Worm (Caenorhabditis elegans) whole organism, mixed stage, embryonic: ENCODE data around the gene C06H5.13.
"Not testable (repeated sequence)": the region's sequence is repeated elsewhere in the genome, so short reads cannot be mapped to it uniquely, and the experiment has no call there.

Experiments
- M03D4.4 ChIP-seq: sonication (generic microtip); optimal IDR thresholded peaks from 2 replicates; lab custom pipeline; 2017; ENCODE audit warnings: mild to moderate bottlenecking, missing genetic modification characterization, missing compliant biosample characterization
- bed-3 ChIP-seq: fragments of 200-800 bp; sonication (Bioruptor generic); optimal IDR thresholded peaks from 3 replicates; lab custom pipeline; 2018; ENCODE audit warnings: mild to moderate bottlenecking, missing genetic modification characterization, moderate library complexity, missing compliant biosample characterization
- ceh-39 ChIP-seq: fragments of 150-350 bp; optimal IDR thresholded peaks from 2 replicates; lab custom pipeline; 2014; ENCODE audit warnings: missing biosample characterization, missing genetic modification characterization
- ceh-43 ChIP-seq: fragments of 200-800 bp; sonication (Bioruptor generic); optimal IDR thresholded peaks from 2 replicates; lab custom pipeline; 2018; ENCODE audit warnings: mild to moderate bottlenecking, missing genetic modification characterization, moderate library complexity, missing compliant biosample characterization
- ceh-83 ChIP-seq: fragments of 200-800 bp; sonication (Bioruptor generic); optimal IDR thresholded peaks from 2 replicates; lab custom pipeline; 2018; ENCODE audit warnings: mild to moderate bottlenecking, missing genetic modification characterization, missing compliant biosample characterization
- ces-1 ChIP-seq: fragments of 150-350 bp; optimal IDR thresholded peaks from 2 replicates; lab custom pipeline; 2014; ENCODE audit warnings: missing biosample characterization, missing genetic modification reagents, missing genetic modification characterization
- cnd-1 ChIP-seq: fragments of 200-800 bp; sonication (Bioruptor generic); optimal IDR thresholded peaks from 2 replicates; lab custom pipeline; 2018; ENCODE audit warnings: mild to moderate bottlenecking, missing genetic modification characterization, missing compliant biosample characterization
- drap-1 ChIP-seq: fragments of 200-800 bp; sonication (Bioruptor generic); optimal IDR thresholded peaks from 3 replicates; lab custom pipeline; 2018; ENCODE audit warnings: mild to moderate bottlenecking, missing genetic modification characterization, missing compliant biosample characterization
- elt-1 ChIP-seq: sonication (generic microtip); optimal IDR thresholded peaks from 2 replicates; lab custom pipeline; 2017; ENCODE audit warnings: missing genetic modification characterization, mild to moderate bottlenecking, missing compliant biosample characterization, antibody characterized with exemption, moderate library complexity, borderline replicate concordance; ENCODE audit not compliant: insufficient read depth
- elt-3 ChIP-seq: fragments of 150-350 bp; optimal IDR thresholded peaks from 2 replicates; lab custom pipeline; 2014; ENCODE audit warnings: missing biosample characterization, missing genetic modification characterization
- flh-1 ChIP-seq: fragments of 200-800 bp; sonication (Bioruptor generic); optimal IDR thresholded peaks from 2 replicates; lab custom pipeline; 2018; ENCODE audit warnings: mild to moderate bottlenecking, missing genetic modification characterization, moderate library complexity, missing compliant biosample characterization
- ham-2 ChIP-seq: fragments of 200-800 bp; sonication (Bioruptor generic); optimal IDR thresholded peaks from 2 replicates; lab custom pipeline; 2018; ENCODE audit warnings: mild to moderate bottlenecking, missing genetic modification characterization, missing compliant biosample characterization
- hlh-1 ChIP-seq: fragments of 150-350 bp; optimal IDR thresholded peaks from 2 replicates; lab custom pipeline; 2014; ENCODE audit warnings: missing biosample characterization, missing genetic modification reagents, missing genetic modification characterization
- lin-13 ChIP-seq: fragments of 150-350 bp; optimal IDR thresholded peaks from 2 replicates; lab custom pipeline; 2014; ENCODE audit warnings: missing biosample characterization, missing genetic modification characterization
- lin-32 ChIP-seq: fragments of 200-800 bp; sonication (Bioruptor generic); optimal IDR thresholded peaks from 2 replicates; lab custom pipeline; 2018; ENCODE audit warnings: mild to moderate bottlenecking, missing genetic modification characterization, missing compliant biosample characterization
- lsy-2 ChIP-seq: fragments of 150-350 bp; optimal IDR thresholded peaks from 2 replicates; lab custom pipeline; 2014; ENCODE audit warnings: missing biosample characterization, missing genetic modification characterization
- mab-5 ChIP-seq: fragments of 150-350 bp; optimal IDR thresholded peaks from 2 replicates; lab custom pipeline; 2014; ENCODE audit warnings: missing biosample characterization, missing genetic modification characterization
- mep-1 ChIP-seq: fragments of 150-350 bp; optimal IDR thresholded peaks from 2 replicates; lab custom pipeline; 2017; ENCODE audit warnings: missing biosample characterization, missing genetic modification reagents, missing genetic modification characterization, inconsistent platforms
- mls-2 ChIP-seq: sonication (generic microtip); optimal IDR thresholded peaks from 2 replicates; lab custom pipeline; 2016; ENCODE audit warnings: mild to moderate bottlenecking, missing genetic modification characterization, moderate library complexity, missing compliant biosample characterization
- nhr-12 ChIP-seq: fragments of 150-350 bp; optimal IDR thresholded peaks from 2 replicates; lab custom pipeline; 2014; ENCODE audit warnings: missing biosample characterization, missing genetic modification characterization
- nhr-2 ChIP-seq: fragments of 150-350 bp; optimal IDR thresholded peaks from 2 replicates; lab custom pipeline; 2014; ENCODE audit warnings: missing biosample characterization, missing genetic modification characterization
- nhr-237 ChIP-seq: fragments of 150-350 bp; optimal IDR thresholded peaks from 2 replicates; lab custom pipeline; 2014; ENCODE audit warnings: missing biosample characterization, missing genetic modification characterization
- nhr-28 ChIP-seq: fragments of 150-350 bp; optimal IDR thresholded peaks from 2 replicates; lab custom pipeline; 2014; ENCODE audit warnings: missing biosample characterization, missing genetic modification characterization
- nhr-76 ChIP-seq: sonication (generic microtip); optimal IDR thresholded peaks from 2 replicates; lab custom pipeline; 2017; ENCODE audit warnings: missing biosample characterization, missing genetic modification characterization
- pha-4 ChIP-seq: fragments of 150-350 bp; optimal IDR thresholded peaks from 2 replicates; lab custom pipeline; 2018; ENCODE audit warnings: missing biosample characterization, missing genetic modification reagents, missing genetic modification characterization
- sem-2 ChIP-seq: fragments of 200-800 bp; sonication (Bioruptor generic); optimal IDR thresholded peaks from 2 replicates; lab custom pipeline; 2018; ENCODE audit warnings: mild to moderate bottlenecking, missing genetic modification characterization, missing compliant biosample characterization
- snpc-4 ChIP-seq: fragments of 150-350 bp; optimal IDR thresholded peaks from 2 replicates; lab custom pipeline; 2014; ENCODE audit warnings: missing biosample characterization, missing genetic modification characterization
- sptf-1 ChIP-seq: sonication (generic microtip); optimal IDR thresholded peaks from 2 replicates; lab custom pipeline; 2017; ENCODE audit warnings: mild to moderate bottlenecking, missing genetic modification characterization, moderate library complexity, missing compliant biosample characterization
- tbx-8 ChIP-seq: fragments of 200-800 bp; sonication (Bioruptor generic); optimal IDR thresholded peaks from 2 replicates; lab custom pipeline; 2018; ENCODE audit warnings: mild to moderate bottlenecking, missing genetic modification characterization, moderate library complexity, missing compliant biosample characterization
- unc-120 ChIP-seq: sonication (generic microtip); optimal IDR thresholded peaks from 2 replicates; lab custom pipeline; 2017; ENCODE audit warnings: missing genetic modification characterization, missing compliant biosample characterization; ENCODE audit not compliant: poor library complexity, severe bottlenecking
- unc-39 ChIP-seq: fragments of 150-350 bp; optimal IDR thresholded peaks from 2 replicates; lab custom pipeline; 2014; ENCODE audit warnings: missing biosample characterization, missing genetic modification characterization
- unc-62 ChIP-seq: fragments of 150-350 bp; optimal IDR thresholded peaks from 2 replicates; lab custom pipeline; 2014; ENCODE audit warnings: missing biosample characterization, missing genetic modification reagents, missing genetic modification characterization
- zip-8 ChIP-seq: fragments of 150-350 bp; optimal IDR thresholded peaks from 2 replicates; lab custom pipeline; 2014; ENCODE audit warnings: missing biosample characterization, missing genetic modification characterization

Gene C06H5.13

DNA sequence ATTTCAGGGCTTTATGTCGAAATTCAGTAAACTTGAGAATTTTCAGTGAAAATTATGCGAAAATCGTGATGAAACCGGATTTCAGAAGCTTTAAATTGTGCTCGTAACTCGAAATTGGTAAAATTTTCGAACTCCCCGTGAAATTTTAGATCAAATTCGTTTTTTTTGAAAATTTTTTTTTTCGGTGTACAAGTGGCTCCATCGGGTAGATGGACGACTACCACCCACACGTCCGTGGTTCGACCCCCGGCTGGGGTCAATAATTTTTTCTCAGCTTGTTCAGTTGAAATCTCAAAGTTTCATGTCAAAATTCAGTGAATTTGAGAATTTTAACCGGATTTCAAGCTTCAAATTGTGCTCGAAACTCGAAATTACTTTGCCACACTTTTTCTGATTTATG, 38.3 kb upstream of the C06H5.13 start:
- TF ChIP-seq mab-5 (tag; lab: Kevin White, UChicago) (no peak), unc-120 (tag; lab: Kevin White, UChicago) (no peak), zip-8 (no peak), mls-2 (tag; lab: Kevin White, UChicago) (no peak), snpc-4 (tag; lab: Kevin White, UChicago) (no peak), lin-32 (GFP tag; lab: Kevin White, UChicago) (no peak), ces-1 (GFP tag; lab: Kevin White, UChicago) (no peak), hlh-1 (tag; lab: Kevin White, UChicago) (no peak), unc-62 (GFP tag; lab: Kevin White, UChicago) (no peak), bed-3 (GFP tag; lab: Kevin White, UChicago) (no peak), nhr-76 (tag; lab: Kevin White, UChicago) (no peak), ceh-43 (GFP tag; lab: Kevin White, UChicago) (no peak), flh-1 (no peak), pha-4 (tag; lab: Kevin White, UChicago) (no peak), sem-2 (no peak), M03D4.4 (tag; lab: Kevin White, UChicago) (no peak), ceh-39 (tag; lab: Kevin White, UChicago) (no peak)

DNA sequence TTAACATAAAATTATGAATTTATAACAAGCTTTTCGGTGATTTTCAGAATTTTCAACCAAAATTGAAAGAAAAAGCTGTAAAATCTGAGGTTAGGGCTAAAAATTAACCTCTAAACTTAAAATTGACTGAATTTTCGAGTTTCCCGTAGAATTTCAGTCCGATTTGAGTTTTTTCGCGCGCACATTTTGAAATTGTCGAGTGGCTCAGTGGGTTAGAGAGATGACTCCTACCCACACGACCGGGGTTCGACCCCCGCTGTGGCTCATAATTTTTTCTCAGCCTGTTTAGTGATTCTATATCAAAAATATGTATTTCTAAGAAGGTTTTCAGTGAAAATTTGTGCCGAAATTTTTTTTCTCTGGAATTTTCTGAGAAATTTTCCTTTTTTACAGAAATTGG, 34.2 kb upstream of the C06H5.13 start:
- no peak for TF ChIP-seq lsy-2 (tag; lab: Kevin White, UChicago)
- TF ChIP-seq tbx-8 (GFP tag; lab: Kevin White, UChicago) = no peak
- no peak for TF ChIP-seq pha-4 (tag; lab: Kevin White, UChicago)
- no peak for TF ChIP-seq unc-120 (tag; lab: Kevin White, UChicago)
- TF ChIP-seq sptf-1 = no peak
- TF ChIP-seq unc-39 = no peak
- TF ChIP-seq, all 35 proteins: peak for 0

DNA sequence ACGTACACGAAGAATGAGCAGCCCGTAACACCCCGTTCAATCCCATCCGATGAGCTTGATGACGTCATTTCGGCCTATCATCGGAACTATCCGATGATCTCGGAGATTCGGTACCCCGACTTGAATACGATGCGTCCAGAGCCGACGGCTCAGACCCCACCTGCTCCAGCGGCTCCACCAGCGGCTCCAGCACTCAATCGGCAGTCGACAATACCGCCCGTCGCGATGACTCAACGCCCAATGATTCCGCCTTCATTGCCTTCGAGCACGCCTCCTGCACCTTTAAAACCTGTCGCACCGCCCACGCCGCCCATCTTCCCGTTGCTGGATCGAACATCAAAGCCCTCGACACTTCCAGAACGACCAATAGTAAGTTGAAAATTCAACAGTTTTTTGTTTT, 30.6 kb upstream of the C06H5.13 start:
- TF ChIP-seq nhr-12 (tag; lab: Kevin White, UChicago) (no peak), zip-8 (peak; percentile 30), nhr-2 (tag; lab: Kevin White, UChicago) (no peak), pha-4 (tag; lab: Kevin White, UChicago) (no peak), unc-120 (tag; lab: Kevin White, UChicago) (no peak), M03D4.4 (tag; lab: Kevin White, UChicago) (no peak), cnd-1 (tag; lab: Kevin White, UChicago) (no peak)

DNA sequence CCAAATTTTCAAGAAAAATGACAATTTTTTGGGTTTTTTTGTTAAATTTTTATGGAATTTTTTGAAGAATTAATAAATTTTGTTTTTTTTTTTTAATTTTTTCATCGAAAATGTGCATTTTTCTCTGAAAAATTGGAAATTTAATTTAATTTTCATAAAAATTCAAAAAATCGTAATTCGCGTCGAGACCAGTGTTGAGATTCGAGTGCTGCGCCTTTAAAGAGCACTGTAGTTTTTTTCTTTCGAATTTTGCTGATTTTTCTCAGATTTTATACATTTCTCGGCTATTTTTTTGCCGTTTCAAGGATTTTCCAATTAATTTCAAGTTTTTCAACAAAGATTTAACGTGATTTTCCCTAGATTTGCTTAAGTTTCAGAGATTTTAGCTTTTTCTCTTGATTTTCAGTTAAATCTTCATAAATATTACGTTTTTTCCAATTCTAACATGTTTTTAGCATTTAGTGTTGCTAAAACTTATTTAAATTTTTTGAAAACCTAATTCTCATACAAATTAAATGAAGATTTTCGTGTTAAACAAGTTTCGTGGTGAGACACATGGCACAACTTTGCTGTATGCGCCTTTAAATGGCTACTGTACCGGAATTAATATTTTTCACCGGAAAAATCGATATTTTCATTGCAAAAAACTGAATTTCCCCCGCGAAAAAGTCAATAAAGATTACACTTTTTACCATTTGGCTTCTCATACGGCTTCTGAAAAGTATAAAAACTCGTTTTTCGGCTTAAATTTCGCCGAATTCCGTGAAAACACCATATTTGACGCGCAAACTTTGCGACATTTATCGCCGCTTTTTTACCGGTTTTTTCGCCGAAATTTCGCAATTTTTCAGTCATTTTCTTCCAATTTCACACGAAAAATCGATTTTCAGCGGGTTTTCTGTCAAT, 26.8 kb upstream of the C06H5.13 start, which contains the start of gene usp-50:
Gene usp-50, plus strand, starts transcription at position 822 of the 906 bp plus-strand sequence.
- TF ChIP-seq zip-8; M03D4.4 (tag; lab: Kevin White, UChicago); elt-3: not testable (repeated sequence)

- TF ChIP-seq nhr-28 (tag; lab: Kevin White, UChicago) (no peak), ces-1 (GFP tag; lab: Kevin White, UChicago) (peak; percentile 51), sptf-1 (peak; percentile 10), nhr-12 (tag; lab: Kevin White, UChicago) (no peak), ceh-83 (GFP tag; lab: Kevin White, UChicago) (no peak), snpc-4 (tag; lab: Kevin White, UChicago) (no peak), unc-120 (tag; lab: Kevin White, UChicago) (no peak), zip-8 (no peak), bed-3 (GFP tag; lab: Kevin White, UChicago) (no peak), drap-1 (GFP tag; lab: Kevin White, UChicago) (no peak), lsy-2 (tag; lab: Kevin White, UChicago) (peak; percentile 63), nhr-237 (peak; percentile 37), pha-4 (tag; lab: Kevin White, UChicago) (peak; percentile 57), flh-1 (no peak), cnd-1 (tag; lab: Kevin White, UChicago) (no peak), elt-1 (tag; lab: Kevin White, UChicago) (no peak), ham-2 (GFP tag; lab: Kevin White, UChicago) (no peak), ceh-39 (tag; lab: Kevin White, UChicago) (peak; percentile 86), unc-62 (GFP tag; lab: Kevin White, UChicago) (no peak), mep-1 (peak; percentile 43), lin-13 (tag; lab: Kevin White, UChicago) (peak; percentile 72), ceh-43 (GFP tag; lab: Kevin White, UChicago) (no peak), sem-2 (no peak), hlh-1 (tag; lab: Kevin White, UChicago) (peak; percentile 5)
- TF ChIP-seq, all 35 proteins: peak for 9
Measured at ce11 chrV:17921423-17921822, 23.9 kb upstream of the C06H5.13 start, which contains the start of gene E01B7.2. Gene E01B7.2, plus strand, starts transcription at chrV:17921772.
